Fruit fly (Drosophila melanogaster) whole organism, embryonic: Measurements from ENCODE around the gene Ndfip.

Experiments
- Atf3 ChIP-seq: fragments of 200-800 bp; sonication (Bioruptor generic); optimal IDR thresholded peaks from 3 replicates; lab custom pipeline; 2016; ENCODE audit warnings: missing biosample characterization, missing genetic modification characterization
- Blimp-1 ChIP-seq: fragments of 200-800 bp; sonication (Bioruptor generic); optimal IDR thresholded peaks from 3 replicates; lab custom pipeline; 2018; ENCODE audit warnings: missing biosample characterization, missing genetic modification characterization, mild to moderate bottlenecking, moderate library complexity, missing genetic modification reagents
- C15 ChIP-seq: fragments of 200-800 bp; sonication (Bioruptor generic); IDR thresholded peaks from 3 replicates; pipeline ENCODE4 v1.3.6; 2022; ENCODE audit warnings: missing biosample characterization, missing genetic modification characterization
- CG12219 ChIP-seq: fragments of 200-800 bp; sonication (Bioruptor generic); optimal IDR thresholded peaks from 3 replicates; lab custom pipeline; 2018; ENCODE audit warnings: missing biosample characterization, mild to moderate bottlenecking, missing genetic modification characterization
- CG13123 ChIP-seq: fragments of 200-800 bp; sonication (Bioruptor generic); optimal IDR thresholded peaks from 2 replicates; lab custom pipeline; 2016; ENCODE audit warnings: missing biosample characterization, missing genetic modification characterization
- CG13287 ChIP-seq: fragments of 200-800 bp; sonication (Bioruptor generic); IDR thresholded peaks from 2 replicates; pipeline ENCODE4 v1.3.6; 2022; ENCODE audit warnings: missing biosample characterization, missing genetic modification characterization; ENCODE audit not compliant: partially characterized antibody
- CG13296 ChIP-seq: fragments of 200-800 bp; sonication (Bioruptor generic); optimal IDR thresholded peaks from 3 replicates; lab custom pipeline; 2018; ENCODE audit warnings: missing biosample characterization, mild to moderate bottlenecking, missing genetic modification characterization
- CG13894 ChIP-seq: fragments of 200-800 bp; sonication (Bioruptor generic); optimal IDR thresholded peaks from 3 replicates; lab custom pipeline; 2018; ENCODE audit warnings: missing biosample characterization, mild to moderate bottlenecking, missing genetic modification characterization, moderate library complexity
- CG16863 ChIP-seq: fragments of 200-800 bp; sonication (Bioruptor generic); optimal IDR thresholded peaks from 3 replicates; lab custom pipeline; 2016; ENCODE audit warnings: missing biosample characterization, missing genetic modification characterization
- CG17829 ChIP-seq: fragments of 200-800 bp; optimal IDR thresholded peaks from 2 replicates; lab custom pipeline; 2019; ENCODE audit warnings: missing biosample characterization, mild to moderate bottlenecking, missing genetic modification characterization, moderate library complexity
- CG2120 ChIP-seq: fragments of 200-800 bp; sonication (Bioruptor generic); optimal IDR thresholded peaks from 3 replicates; lab custom pipeline; 2016; ENCODE audit warnings: missing biosample characterization, missing genetic modification characterization
- CG2678 ChIP-seq: fragments of 200-800 bp; sonication (Bioruptor generic); optimal IDR thresholded peaks from 3 replicates; lab custom pipeline; 2019; ENCODE audit warnings: missing biosample characterization, mild to moderate bottlenecking, missing genetic modification characterization, moderate library complexity
- CG30403 ChIP-seq: fragments of 200-800 bp; sonication (Bioruptor generic); optimal IDR thresholded peaks from 3 replicates; lab custom pipeline; 2016; ENCODE audit warnings: missing biosample characterization, missing genetic modification characterization
- CG31388 ChIP-seq: fragments of 200-800 bp; sonication (Bioruptor generic); optimal IDR thresholded peaks from 2 replicates; lab custom pipeline; 2016; ENCODE audit warnings: missing biosample characterization, missing genetic modification characterization
- CG3407 ChIP-seq: fragments of 200-800 bp; sonication (Bioruptor generic); optimal IDR thresholded peaks from 2 replicates; lab custom pipeline; 2018; ENCODE audit warnings: missing biosample characterization, mild to moderate bottlenecking, missing genetic modification characterization
- CG3995 ChIP-seq: fragments of 200-800 bp; sonication (Bioruptor generic); optimal IDR thresholded peaks from 3 replicates; lab custom pipeline; 2016; ENCODE audit warnings: missing biosample characterization, missing genetic modification characterization
- CG5180 ChIP-seq: fragments of 200-800 bp; sonication (Bioruptor generic); optimal IDR thresholded peaks from 3 replicates; lab custom pipeline; 2017; ENCODE audit warnings: missing biosample characterization, missing genetic modification characterization, mild to moderate bottlenecking, moderate library complexity, missing genetic modification reagents
- CG7745 ChIP-seq: fragments of 200-800 bp; sonication (Bioruptor generic); optimal IDR thresholded peaks from 2 replicates; lab custom pipeline; 2018; ENCODE audit warnings: missing biosample characterization, mild to moderate bottlenecking, missing genetic modification characterization, moderate library complexity
- CG7786 ChIP-seq: fragments of 200-800 bp; sonication (Bioruptor generic); optimal IDR thresholded peaks from 2 replicates; lab custom pipeline; 2016; ENCODE audit warnings: missing biosample characterization, missing genetic modification characterization
- CG7839 ChIP-seq: fragments of 200-800 bp; sonication (Bioruptor generic); optimal IDR thresholded peaks from 3 replicates; lab custom pipeline; 2018; ENCODE audit warnings: missing biosample characterization, mild to moderate bottlenecking, missing genetic modification characterization, moderate library complexity
- CTCF ChIP-seq: fragments of 200-800 bp; sonication (Bioruptor generic); optimal IDR thresholded peaks from 2 replicates; lab custom pipeline; 2017; ENCODE audit warnings: missing biosample characterization, mild to moderate bottlenecking, missing genetic modification characterization, moderate library complexity
- Dek ChIP-seq: fragments of 200-800 bp; sonication (Bioruptor generic); optimal IDR thresholded peaks from 3 replicates; lab custom pipeline; 2019; ENCODE audit warnings: missing biosample characterization, mild to moderate bottlenecking, missing genetic modification characterization, moderate library complexity
- ERR ChIP-seq: fragments of 200-800 bp; sonication (Bioruptor generic); optimal IDR thresholded peaks from 2 replicates; lab custom pipeline; 2016; ENCODE audit warnings: missing biosample characterization, missing genetic modification characterization
- Eip74EF ChIP-seq, 2 experiments: fragments of 200-800 bp in 1 of 2; fragments of >200 bp in 1 of 2; sonication (Bioruptor generic) in 1 of 2; optimal IDR thresholded peaks; 2 replicates each; lab custom pipeline; 2017 to 2019; ENCODE audit warnings: missing biosample characterization in 2 of 2, missing genetic modification characterization in 2 of 2, mild to moderate bottlenecking in 1 of 2, moderate library complexity in 1 of 2
- Elba2 ChIP-seq: fragments of 200-800 bp; sonication (Bioruptor generic); optimal IDR thresholded peaks from 3 replicates; lab custom pipeline; 2016; ENCODE audit warnings: missing biosample characterization, missing genetic modification characterization
- Ets65A ChIP-seq: fragments of 200-800 bp; sonication (Bioruptor generic); peaks from one replicate; lab custom pipeline; 2016; ENCODE audit warnings: missing biosample characterization, missing genetic modification characterization
- Ets97D ChIP-seq: fragments of 200-800 bp; sonication (Bioruptor generic); optimal IDR thresholded peaks from 3 replicates; lab custom pipeline; 2016; ENCODE audit warnings: missing biosample characterization, missing genetic modification characterization
- Fer3 ChIP-seq: fragments of 200-800 bp; sonication (Bioruptor generic); optimal IDR thresholded peaks from 2 replicates; lab custom pipeline; 2018; ENCODE audit warnings: missing biosample characterization, mild to moderate bottlenecking, missing genetic modification characterization, moderate library complexity
- GATAe ChIP-seq: fragments of 200-800 bp; sonication (Bioruptor generic); conservative IDR thresholded peaks from 2 replicates; pipeline ENCODE4 v1.3.6; 2022; ENCODE audit warnings: missing biosample characterization, missing genetic modification characterization
- Oli ChIP-seq: fragments of 200-800 bp; sonication (Bioruptor generic); optimal IDR thresholded peaks from 2 replicates; lab custom pipeline; 2018; ENCODE audit warnings: missing biosample characterization, mild to moderate bottlenecking, missing genetic modification characterization, moderate library complexity
- Side ChIP-seq: fragments of 200-800 bp; sonication (Bioruptor generic); optimal IDR thresholded peaks from 2 replicates; lab custom pipeline; 2016; ENCODE audit warnings: missing biosample characterization, missing genetic modification characterization
- Sox100B ChIP-seq: fragments of 200-800 bp; sonication (Bioruptor generic); optimal IDR thresholded peaks from 3 replicates; lab custom pipeline; 2018; ENCODE audit warnings: missing biosample characterization, mild to moderate bottlenecking, missing genetic modification characterization
- Sox102F ChIP-seq: fragments of 200-800 bp; sonication (Bioruptor generic); optimal IDR thresholded peaks from 2 replicates; lab custom pipeline; 2018; ENCODE audit warnings: missing biosample characterization, mild to moderate bottlenecking, missing genetic modification characterization, moderate library complexity
- Trl ChIP-seq, 3 experiments: fragments of >200 bp in 2 of 3; fragments of 200-800 bp in 1 of 3; sonication (Bioruptor generic) in 1 of 3; optimal IDR thresholded peaks; 2 replicates in 1 of 3; 3 replicates in 2 of 3; lab custom pipeline; 2016 to 2017; ENCODE audit warnings: missing biosample characterization in 1 of 3, missing genetic modification characterization in 1 of 3
- ab ChIP-seq: fragments of 200-800 bp; sonication (Bioruptor generic); optimal IDR thresholded peaks from 2 replicates; lab custom pipeline; 2016; ENCODE audit warnings: missing biosample characterization, missing genetic modification characterization
- bcd ChIP-seq: fragments of 200-800 bp; sonication (Bioruptor generic); optimal IDR thresholded peaks from 2 replicates; lab custom pipeline; 2017; ENCODE audit warnings: missing biosample characterization, mild to moderate bottlenecking, missing genetic modification characterization
- cg ChIP-seq: fragments of 200-800 bp; sonication (Bioruptor generic); optimal IDR thresholded peaks from 3 replicates; lab custom pipeline; 2019; ENCODE audit warnings: missing biosample characterization, mild to moderate bottlenecking, missing genetic modification characterization, moderate library complexity
- croc ChIP-seq: fragments of 200-800 bp; sonication (Bioruptor generic); conservative IDR thresholded peaks from 3 replicates; pipeline ENCODE4 v1.3.6; 2022; ENCODE audit warnings: missing biosample characterization, missing genetic modification characterization
- crp ChIP-seq, 2 experiments: fragments of 200-800 bp; sonication (Bioruptor generic); optimal IDR thresholded peaks; 2 replicates in 1 of 2; 3 replicates in 1 of 2; lab custom pipeline; 2017; ENCODE audit warnings: missing biosample characterization in 2 of 2, missing genetic modification characterization in 2 of 2, mild to moderate bottlenecking in 1 of 2, moderate library complexity in 1 of 2
- gcm ChIP-seq: fragments of 200-800 bp; sonication (Bioruptor generic); optimal IDR thresholded peaks from 2 replicates; lab custom pipeline; 2019; ENCODE audit warnings: missing biosample characterization, mild to moderate bottlenecking, missing genetic modification characterization, moderate library complexity
- gsb ChIP-seq: fragments of 200-800 bp; sonication (Bioruptor generic); IDR thresholded peaks from 2 replicates; pipeline ENCODE4 v1.3.6; 2022; ENCODE audit warnings: missing biosample characterization, missing genetic modification characterization
- hb ChIP-seq: fragments of 200-800 bp; sonication (Bioruptor generic); IDR thresholded peaks from 3 replicates; pipeline ENCODE4 v1.3.6; 2022; ENCODE audit warnings: missing biosample characterization, missing genetic modification characterization; ENCODE audit not compliant: partially characterized antibody
- her ChIP-seq: fragments of 200-800 bp; sonication (Bioruptor generic); optimal IDR thresholded peaks from 2 replicates; lab custom pipeline; 2016; ENCODE audit warnings: missing biosample characterization, missing genetic modification characterization
- lov ChIP-seq, 2 experiments: fragments of 200-800 bp in 1 of 2; fragments of >200 bp in 1 of 2; sonication (Bioruptor generic) in 1 of 2; IDR thresholded peaks in 1 of 2; optimal IDR thresholded peaks in 1 of 2; 2 replicates in 1 of 2; 3 replicates in 1 of 2; pipeline versions ENCODE4 v1.3.6 to Lab custom; 2017 to 2022; ENCODE audit warnings: missing biosample characterization in 1 of 2, missing genetic modification characterization in 1 of 2
- odd ChIP-seq: fragments of 200-800 bp; sonication (Bioruptor generic); optimal IDR thresholded peaks from 2 replicates; lab custom pipeline; 2017; ENCODE audit warnings: missing biosample characterization, mild to moderate bottlenecking, missing genetic modification characterization
- sens ChIP-seq: fragments of 200-800 bp; sonication (Bioruptor generic); peaks from one replicate; lab custom pipeline; 2016; ENCODE audit warnings: missing biosample characterization, missing genetic modification characterization
- shn ChIP-seq: fragments of 200-800 bp; sonication (Bioruptor generic); optimal IDR thresholded peaks from 3 replicates; lab custom pipeline; 2016; ENCODE audit warnings: missing biosample characterization, missing genetic modification characterization
- vvl ChIP-seq: fragments of 200-800 bp; sonication (Bioruptor generic); IDR thresholded peaks from 2 replicates; pipeline ENCODE4 v1.3.6; 2022; ENCODE audit warnings: missing biosample characterization, missing genetic modification characterization

The Ndfip gene

DNA sequence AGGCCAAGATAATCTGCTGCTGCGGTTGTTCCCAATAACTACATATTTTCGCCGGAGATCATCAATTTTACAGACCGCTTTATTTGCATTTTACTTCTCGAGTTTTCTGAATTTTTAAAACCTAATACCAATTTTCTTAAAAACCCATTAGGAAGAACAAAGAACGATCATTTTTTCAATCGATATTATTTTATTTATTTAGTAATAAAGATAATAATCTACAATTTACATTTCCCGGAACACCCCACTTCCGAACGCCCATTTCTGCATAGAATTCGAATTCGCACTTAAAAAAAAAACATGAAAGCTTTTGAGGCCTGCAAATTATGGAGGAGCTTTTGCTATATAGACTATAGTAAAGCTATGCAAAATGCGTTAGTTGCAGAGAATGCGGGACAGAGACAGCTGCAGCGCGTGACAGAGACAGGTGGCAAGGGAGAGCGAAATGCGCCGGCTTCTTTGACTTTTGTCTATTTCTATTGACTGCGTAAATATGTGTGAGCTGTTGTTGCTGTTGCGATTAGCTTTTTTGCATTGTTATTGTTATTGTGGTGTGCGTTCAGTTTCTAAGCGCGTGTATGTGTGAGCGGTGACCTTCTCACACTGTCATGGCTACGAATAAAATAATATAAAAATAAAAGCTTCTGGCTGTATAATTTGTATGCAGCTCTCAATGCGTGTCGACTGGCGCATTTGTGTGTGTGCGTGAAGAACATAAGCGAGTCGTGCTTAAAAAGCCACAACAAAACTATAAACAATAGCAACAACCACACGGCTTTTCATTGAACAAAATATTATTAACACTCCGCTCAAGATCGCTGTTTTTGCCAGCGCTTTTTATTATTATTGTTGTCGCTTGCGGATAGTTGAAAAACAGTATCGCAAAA is 50.3 kb downstream of the Ndfip start (continued):
- TF ChIP-seq Trl (optimal IDR thresholded peaks at IDR 0.05; lab: Kevin White, UChicago) (no peak), Trl (GFP tag; optimal IDR thresholded peaks at IDR 0.05; lab: Kevin White, UChicago) (no peak), Atf3 (GFP tag; lab: Kevin White, UChicago) (no peak), ERR (GFP tag; lab: Kevin White, UChicago) (no peak), odd (GFP tag; lab: Kevin White, UChicago) (no peak), Ets65A (GFP tag; lab: Kevin White, UChicago) (peak; percentile 38), Oli (tag; lab: Kevin White, UChicago) (no peak), bcd (GFP tag; lab: Kevin White, UChicago) (peak; percentile 6), CG5180 (no peak), her (GFP tag; lab: Kevin White, UChicago) (no peak), lov (optimal IDR thresholded peaks at IDR 0.05; lab: Kevin White, UChicago) (no peak), lov (GFP tag; IDR thresholded peaks at IDR 0.05; lab: Robert Waterston, UW) (no peak), CG13894 (no peak), Elba2 (GFP tag; lab: Kevin White, UChicago) (no peak), Side (GFP tag; lab: Kevin White, UChicago) (no peak), CG13296 (GFP tag; lab: Kevin White, UChicago) (no peak), CG3407 (GFP tag; lab: Kevin White, UChicago) (no peak), gsb (GFP tag; lab: Robert Waterston, UW) (no peak), Eip74EF (GFP tag; optimal IDR thresholded peaks at IDR 0.05; lab: Kevin White, UChicago) (peak in 1 of 2 experiments; percentile 39), crp (GFP tag; optimal IDR thresholded peaks at IDR 0.05; lab: Kevin White, UChicago) (no peak), sens (GFP tag; lab: Kevin White, UChicago) (no peak), CTCF (GFP tag; lab: Kevin White, UChicago) (no peak), CG2120 (GFP tag; lab: Kevin White, UChicago) (peak; percentile 15), CG12219 (GFP tag; lab: Kevin White, UChicago) (no peak), CG7745 (no peak), CG13287 (GFP tag; lab: Robert Waterston, UW) (no peak), croc (no peak), C15 (GFP tag; lab: Robert Waterston, UW) (no peak), shn (GFP tag; lab: Kevin White, UChicago) (no peak), Sox100B (GFP tag; lab: Kevin White, UChicago) (peak; percentile 27), Ets97D (no peak), CG7839 (tag; lab: Kevin White, UChicago) (peak; percentile 29), hb (GFP tag; lab: Robert Waterston, UW) (no peak), ab (GFP tag; lab: Kevin White, UChicago) (no peak), Dek (tag; lab: Kevin White, UChicago) (no peak), Sox102F (GFP tag; lab: Kevin White, UChicago) (peak; percentile 5), GATAe (no peak), vvl (GFP tag; lab: Robert Waterston, UW) (0 out of 2 replicates have a peak, but pooled peaks have one; percentile 18), CG31388 (no peak), CG13123 (GFP tag; lab: Kevin White, UChicago) (no peak), CG3995 (GFP tag; lab: Kevin White, UChicago) (no peak), gcm (GFP tag; lab: Kevin White, UChicago) (no peak), CG7786 (GFP tag; lab: Kevin White, UChicago) (no peak), cg (peak; percentile 56), CG17829 (no peak), CG16863 (GFP tag; lab: Kevin White, UChicago) (no peak), Fer3 (tag; lab: Kevin White, UChicago) (no peak), Blimp-1 (GFP tag; lab: Kevin White, UChicago) (peak; percentile 2), CG2678 (tag; lab: Kevin White, UChicago) (peak; percentile 35), CG30403 (GFP tag; lab: Kevin White, UChicago) (peak; percentile 16)
